Worm (Caenorhabditis elegans) whole organism, L4 larva: ENCODE results near the gene F59B10.4.

ENCODE experiments used
- D1046.2 ChIP-seq: fragments of 200-800 bp; sonication (Bioruptor generic); IDR thresholded peaks from 2 replicates; pipeline ENCODE4 v1.3.6; 2022; ENCODE audit warnings: missing genetic modification characterization, missing compliant biosample characterization
- F44E2.7 ChIP-seq: fragments of 200-800 bp; sonication (Bioruptor generic); IDR thresholded peaks from 2 replicates; pipeline ENCODE4 v2.1.2; 2022; ENCODE audit warnings: missing genetic modification characterization, missing compliant biosample characterization
- Y48G9A.11 ChIP-seq: fragments of 200-800 bp; sonication (Bioruptor generic); IDR thresholded peaks from 2 replicates; pipeline ENCODE4 v1.3.6; 2022; ENCODE audit warnings: missing genetic modification reagents, missing genetic modification characterization, missing compliant biosample characterization
- aha-1 ChIP-seq: fragments of 150-350 bp; peaks from one replicate; lab custom pipeline; 2014; ENCODE audit warnings: missing biosample characterization, missing genetic modification characterization
- ama-1 ChIP-seq: fragments of 150-350 bp; optimal IDR thresholded peaks from 2 replicates; lab custom pipeline; 2014; ENCODE audit warnings: inconsistent platforms, mixed read lengths
- arid-1 ChIP-seq: fragments of 200-800 bp; sonication (Bioruptor generic); conservative IDR thresholded peaks from 2 replicates; pipeline ENCODE4 v1.3.6; 2022; ENCODE audit warnings: missing genetic modification reagents, missing genetic modification characterization, missing compliant biosample characterization
- ceh-32 ChIP-seq: sonication (generic microtip); optimal IDR thresholded peaks from 2 replicates; lab custom pipeline; 2016; ENCODE audit warnings: mild to moderate bottlenecking, missing genetic modification characterization, missing compliant biosample characterization; ENCODE audit not compliant: poor library complexity
- ceh-44 ChIP-seq: fragments of 200-800 bp; sonication (Bioruptor generic); IDR thresholded peaks from 2 replicates; pipeline ENCODE4 v1.3.6; 2022; ENCODE audit warnings: missing genetic modification reagents, missing genetic modification characterization, missing compliant biosample characterization
- cey-2 ChIP-seq: sonication (generic microtip); optimal IDR thresholded peaks from 3 replicates; lab custom pipeline; 2017; ENCODE audit warnings: missing genetic modification characterization, mild to moderate bottlenecking, missing compliant biosample characterization, antibody characterized with exemption, borderline replicate concordance; ENCODE audit not compliant: insufficient read depth
- ctbp-1 ChIP-seq: fragments of 200-800 bp; sonication (Bioruptor generic); IDR thresholded peaks from 2 replicates; pipeline ENCODE4 v1.3.6; 2022; ENCODE audit warnings: missing genetic modification reagents, missing genetic modification characterization, missing compliant biosample characterization
- daf-16 ChIP-seq, 3 experiments: sonication (generic microtip); optimal IDR thresholded peaks; 2 replicates each; lab custom pipeline; 2016 to 2017; ENCODE audit warnings: missing genetic modification characterization in 3 of 3, missing genetic modification reagents in 3 of 3, mild to moderate bottlenecking in 2 of 3, missing compliant biosample characterization in 2 of 3, missing biosample characterization in 1 of 3, moderate library complexity in 1 of 3
- dmd-8 ChIP-seq: fragments of 200-800 bp; sonication (Bioruptor generic); IDR thresholded peaks from 2 replicates; pipeline ENCODE4 v1.3.6; 2022; ENCODE audit warnings: missing genetic modification characterization, missing compliant biosample characterization
- dmd-9 ChIP-seq: fragments of 200-800 bp; sonication (Bioruptor generic); IDR thresholded peaks from 2 replicates; pipeline ENCODE4 v1.3.6; 2022; ENCODE audit warnings: missing genetic modification reagents, missing genetic modification characterization, missing compliant biosample characterization
- dve-1 ChIP-seq: sonication (generic microtip); optimal IDR thresholded peaks from 2 replicates; lab custom pipeline; 2017; ENCODE audit warnings: antibody characterized with exemption, mild to moderate bottlenecking, missing genetic modification characterization, missing compliant biosample characterization; ENCODE audit not compliant: insufficient read depth
- egl-27 ChIP-seq: sonication (generic microtip); optimal IDR thresholded peaks from 3 replicates; lab custom pipeline; 2017; ENCODE audit warnings: missing biosample characterization, missing genetic modification reagents, missing genetic modification characterization
- fkh-10 ChIP-seq: fragments of 150-350 bp; optimal IDR thresholded peaks from 2 replicates; lab custom pipeline; 2014; ENCODE audit warnings: missing biosample characterization, missing genetic modification reagents, missing genetic modification characterization
- hif-1 ChIP-seq, 2 experiments: sonication (generic microtip); optimal IDR thresholded peaks; 2 replicates each; lab custom pipeline; 2016 to 2017; ENCODE audit warnings: missing compliant biosample characterization in 2 of 2, missing genetic modification characterization in 2 of 2, missing genetic modification reagents in 2 of 2, missing genotype in 2 of 2, mild to moderate bottlenecking in 1 of 2
- hlh-30 ChIP-seq: sonication (generic microtip); optimal IDR thresholded peaks from 2 replicates; lab custom pipeline; 2017; ENCODE audit warnings: antibody characterized with exemption, mild to moderate bottlenecking, missing genetic modification characterization, missing compliant biosample characterization; ENCODE audit not compliant: insufficient read depth
- jun-1 ChIP-seq: fragments of 150-350 bp; optimal IDR thresholded peaks from 2 replicates; lab custom pipeline; 2014; ENCODE audit warnings: missing biosample characterization, missing genetic modification reagents, missing genetic modification characterization
- lin-1 ChIP-seq: fragments of 200-800 bp; sonication (Bioruptor generic); IDR thresholded peaks from 2 replicates; pipeline ENCODE4 v1.3.6; 2022; ENCODE audit warnings: missing genetic modification reagents, missing genetic modification characterization, missing compliant biosample characterization
- lin-38 ChIP-seq: fragments of 200-800 bp; sonication (Bioruptor generic); IDR thresholded peaks from 2 replicates; pipeline ENCODE4 v1.3.6; 2022; ENCODE audit warnings: missing genetic modification reagents, missing genetic modification characterization, missing compliant biosample characterization
- lir-3 ChIP-seq: sonication (generic microtip); optimal IDR thresholded peaks from 2 replicates; lab custom pipeline; 2016; ENCODE audit warnings: mild to moderate bottlenecking, missing genetic modification characterization, missing compliant biosample characterization
- madf-5 ChIP-seq, 2 experiments: fragments of 200-800 bp; sonication (Bioruptor generic); IDR thresholded peaks; 2 replicates each; pipeline ENCODE4 v1.3.6; 2022; ENCODE audit warnings: missing compliant biosample characterization in 2 of 2, missing genetic modification characterization in 2 of 2
- mdl-1 ChIP-seq, 2 experiments: fragments of 150-350 bp in 1 of 2; sonication (generic microtip) in 1 of 2; optimal IDR thresholded peaks; 2 replicates each; lab custom pipeline; 2014 to 2017; ENCODE audit warnings: missing biosample characterization in 2 of 2, missing genetic modification characterization in 2 of 2
- mep-1 ChIP-seq: fragments of 150-350 bp; sonication (generic microtip); optimal IDR thresholded peaks from 3 replicates; lab custom pipeline; 2014; ENCODE audit warnings: missing biosample characterization, missing genetic modification characterization
- mxl-2 ChIP-seq: fragments of 200-800 bp; sonication (Bioruptor generic); conservative IDR thresholded peaks from 2 replicates; pipeline ENCODE4 v1.3.6; 2022; ENCODE audit warnings: missing genetic modification reagents, missing genetic modification characterization, missing compliant biosample characterization
- mxl-3 ChIP-seq: fragments of 200-800 bp; sonication (Bioruptor generic); optimal IDR thresholded peaks from 2 replicates; lab custom pipeline; 2018; ENCODE audit warnings: mild to moderate bottlenecking, missing genetic modification characterization, missing compliant biosample characterization
- nhr-11 ChIP-seq: fragments of 150-350 bp; optimal IDR thresholded peaks from 2 replicates; lab custom pipeline; 2014; ENCODE audit warnings: missing biosample characterization, missing genetic modification characterization
- nhr-111 ChIP-seq: fragments of 200-800 bp; sonication (Bioruptor generic); optimal IDR thresholded peaks from 2 replicates; lab custom pipeline; 2018; ENCODE audit warnings: mild to moderate bottlenecking, missing genetic modification characterization, missing compliant biosample characterization
- nhr-25 ChIP-seq: sonication (generic microtip); optimal IDR thresholded peaks from 2 replicates; lab custom pipeline; 2017; ENCODE audit warnings: missing genetic modification characterization, mild to moderate bottlenecking, missing compliant biosample characterization, antibody characterized with exemption, moderate library complexity, borderline replicate concordance; ENCODE audit not compliant: insufficient read depth
- nhr-41 ChIP-seq: fragments of 200-800 bp; sonication (Bioruptor generic); IDR thresholded peaks from 2 replicates; pipeline ENCODE4 v1.3.6; 2022; ENCODE audit warnings: missing genetic modification reagents, missing genetic modification characterization, missing compliant biosample characterization
- nhr-6 ChIP-seq: fragments of 150-350 bp; optimal IDR thresholded peaks from 2 replicates; lab custom pipeline; 2014; ENCODE audit warnings: missing biosample characterization, missing genetic modification characterization
- snpc-4 ChIP-seq: fragments of 150-350 bp; optimal IDR thresholded peaks from 2 replicates; lab custom pipeline; 2014; ENCODE audit warnings: missing biosample characterization, missing genetic modification characterization
- unc-130 ChIP-seq: sonication (generic microtip); optimal IDR thresholded peaks from 2 replicates; lab custom pipeline; 2016; ENCODE audit warnings: missing genetic modification reagents, missing genetic modification characterization, missing compliant biosample characterization
- unc-62 ChIP-seq, 3 experiments: fragments of 150-350 bp in 1 of 3; sonication (generic microtip); optimal IDR thresholded peaks in 2 of 3; peaks in 1 of 3; 1 replicate in 1 of 3; 2 replicates in 2 of 3; lab custom pipeline; 2014 to 2017; ENCODE audit warnings: missing biosample characterization in 3 of 3, missing genetic modification characterization in 3 of 3, missing genetic modification reagents in 3 of 3, missing genotype in 1 of 3
- zfp-2 ChIP-seq: sonication (generic microtip); optimal IDR thresholded peaks from 2 replicates; lab custom pipeline; 2016; ENCODE audit warnings: mild to moderate bottlenecking, missing genetic modification characterization, missing compliant biosample characterization

The F59B10.4 gene

DNA sequence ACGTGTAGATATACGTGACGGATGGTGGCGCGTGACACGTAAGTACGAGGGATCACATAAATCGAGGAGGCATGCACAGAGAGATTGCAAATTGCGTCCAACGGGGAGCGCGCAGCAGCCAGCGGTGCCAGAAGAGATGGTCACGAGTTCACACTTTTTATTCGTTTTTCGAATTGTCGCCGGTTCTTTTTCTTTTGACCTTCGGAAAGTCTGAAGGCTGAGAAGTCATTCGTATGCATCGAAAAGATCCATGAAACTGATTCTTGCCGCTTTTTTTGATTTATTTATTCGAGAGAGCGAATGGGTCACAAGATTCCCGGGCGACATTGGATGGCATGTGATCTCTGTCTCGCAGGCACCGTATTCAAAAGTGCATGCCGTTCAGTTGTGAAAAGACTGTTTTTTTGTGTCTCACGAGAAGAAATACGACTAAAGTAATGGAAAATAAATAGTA, 40.1 kb upstream of the F59B10.4 start (continued):
- no peak for TF ChIP-seq zfp-2 (tag; lab: Kevin White, UChicago)
- peak in 1 of 2 experiments; percentile 98 for TF ChIP-seq unc-62 (GFP tag; optimal IDR thresholded peaks at IDR 0.05 in 1 of 2; lab: Kevin White, UChicago)
- TF ChIP-seq unc-62 (tag; optimal IDR thresholded peaks at IDR 0.05; lab: Kevin White, UChicago), result no peak
- no peak for TF ChIP-seq nhr-111 (GFP tag; lab: Kevin White, UChicago)
- TF ChIP-seq ctbp-1 (GFP tag; lab: Robert Waterston, UW), result peak; percentile 51
- TF ChIP-seq hlh-30 (tag; lab: Kevin White, UChicago), result peak; percentile 98
- TF ChIP-seq unc-130 (GFP tag; lab: Kevin White, UChicago), result no peak
- no peak for TF ChIP-seq D1046.2 (GFP tag; lab: Robert Waterston, UW)
- peak in 1 of 2 experiments; percentile 77 for TF ChIP-seq hif-1 (tag; optimal IDR thresholded peaks at IDR 0.05; lab: Kevin White, UChicago)
- no peak for TF ChIP-seq snpc-4
- peak; percentile 84 for TF ChIP-seq nhr-25 (tag; lab: Kevin White, UChicago)
- TF ChIP-seq madf-5 (GFP tag; IDR thresholded peaks at IDR 0.05; lab: Robert Waterston, UW), result 0 out of 4 replicates have a peak, but pooled peaks of 1 of the 2 experiments have one; percentile 7
- TF ChIP-seq arid-1 (GFP tag; lab: Robert Waterston, UW), result no peak
- 0 out of 2 replicates have a peak, but pooled peaks have one; percentile 16 for TF ChIP-seq lin-38 (GFP tag; lab: Robert Waterston, UW)
- no peak for TF ChIP-seq ceh-44 (GFP tag; lab: Robert Waterston, UW)
- TF ChIP-seq egl-27, result no peak

DNA sequence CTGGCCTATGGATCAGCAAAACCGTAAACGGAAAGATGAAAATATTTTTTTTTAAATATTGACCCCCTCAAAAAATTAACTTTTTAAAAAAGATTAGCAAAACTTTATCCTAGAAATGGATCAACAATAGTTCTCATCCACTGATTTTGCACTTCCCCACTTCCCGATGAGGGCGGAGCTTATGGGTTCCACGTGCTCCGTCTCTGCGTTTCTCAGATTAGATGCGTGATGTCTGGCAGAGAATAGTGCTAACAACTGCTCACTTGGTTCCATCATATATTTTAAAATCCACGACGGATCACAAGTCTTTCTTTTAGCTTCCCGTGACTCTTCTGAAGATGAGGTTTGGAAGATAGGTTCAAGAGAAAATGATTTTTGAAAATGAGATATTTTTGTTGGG, 39.4 kb upstream of the F59B10.4 start:
- TF ChIP-seq fkh-10 (GFP tag; lab: Kevin White, UChicago) (no peak), ceh-32 (tag; lab: Kevin White, UChicago) (no peak), mxl-2 (GFP tag; lab: Robert Waterston, UW) (no peak), dmd-8 (no peak), nhr-41 (GFP tag; lab: Robert Waterston, UW) (no peak), ama-1 (no peak), dmd-9 (GFP tag; lab: Robert Waterston, UW) (no peak), lir-3 (tag; lab: Kevin White, UChicago) (no peak), nhr-11 (tag; lab: Kevin White, UChicago) (peak; percentile 87), nhr-6 (no peak), mep-1 (tag; lab: Kevin White, UChicago) (no peak), hif-1 (tag; optimal IDR thresholded peaks at IDR 0.05; lab: Kevin White, UChicago) (no peak), F44E2.7 (GFP tag; lab: Robert Waterston, UW) (no peak), hlh-30 (tag; lab: Kevin White, UChicago) (peak; percentile 66), mdl-1 (tag; optimal IDR thresholded peaks at IDR 0.05; lab: Kevin White, UChicago) (peak in 1 of 2 experiments; percentile 3), cey-2 (tag; lab: Kevin White, UChicago) (no peak), daf-16 (GFP tag; optimal IDR thresholded peaks at IDR 0.05; lab: Kevin White, UChicago) (peak in 1 of 2 experiments; percentile 43), daf-16 (tag; optimal IDR thresholded peaks at IDR 0.05; lab: Kevin White, UChicago) (no peak), lin-1 (GFP tag; lab: Robert Waterston, UW) (no peak), mxl-3 (GFP tag; lab: Kevin White, UChicago) (peak; percentile 25), snpc-4 (no peak), jun-1 (tag; lab: Kevin White, UChicago) (no peak), dve-1 (tag; lab: Kevin White, UChicago) (no peak)

- peak; percentile 34 for TF ChIP-seq aha-1 (tag; lab: Kevin White, UChicago)
- TF ChIP-seq Y48G9A.11 (GFP tag; lab: Robert Waterston, UW), result 0 out of 2 replicates have a peak, but pooled peaks have one; percentile 38
- TF ChIP-seq madf-5 (GFP tag; IDR thresholded peaks at IDR 0.05; lab: Robert Waterston, UW), result 0 out of 4 replicates have a peak, but pooled peaks of 1 of the 2 experiments have one; percentile 63
- TF ChIP-seq, all 104 proteins: peak for 3; not testable (repeated sequence) for 101
These were observed 38.7 kb upstream of the F59B10.4 start for ce11 chrII:10557582-10557981.
